Worm (Caenorhabditis elegans) whole organism, late embryonic: ENCODE results near the gene sec-24.2.

Source experiments
- K02D7.2 ChIP-seq: sonication (generic microtip); optimal IDR thresholded peaks from 2 replicates; lab custom pipeline; 2017; ENCODE audit warnings: mild to moderate bottlenecking, missing genetic modification characterization, missing compliant biosample characterization
- ceh-24 ChIP-seq: sonication (generic microtip); optimal IDR thresholded peaks from 2 replicates; lab custom pipeline; 2016; ENCODE audit warnings: mild to moderate bottlenecking, missing genetic modification characterization, missing compliant biosample characterization
- ceh-31 ChIP-seq: sonication (generic microtip); optimal IDR thresholded peaks from 2 replicates; lab custom pipeline; 2016; ENCODE audit warnings: missing genetic modification characterization, missing compliant biosample characterization
- elt-2 ChIP-seq: sonication (generic microtip); optimal IDR thresholded peaks from 2 replicates; lab custom pipeline; 2016; ENCODE audit warnings: missing genetic modification reagents, missing genetic modification characterization, missing compliant biosample characterization
- fkh-10 ChIP-seq: fragments of 150-350 bp; optimal IDR thresholded peaks from 2 replicates; lab custom pipeline; 2014; ENCODE audit warnings: missing biosample characterization, missing genetic modification reagents, missing genetic modification characterization
- hlh-30 ChIP-seq: sonication (generic microtip); optimal IDR thresholded peaks from 2 replicates; lab custom pipeline; 2017; ENCODE audit warnings: antibody characterized with exemption, missing genetic modification characterization, missing compliant biosample characterization; ENCODE audit not compliant: insufficient read depth
- nhr-11 ChIP-seq: fragments of 150-350 bp; optimal IDR thresholded peaks from 2 replicates; lab custom pipeline; 2014; ENCODE audit warnings: missing biosample characterization, missing genetic modification characterization
- pag-3 ChIP-seq: sonication (generic microtip); optimal IDR thresholded peaks from 2 replicates; lab custom pipeline; 2016; ENCODE audit warnings: missing compliant biosample characterization, missing genetic modification characterization, borderline replicate concordance
- pha-2 ChIP-seq: sonication (generic microtip); optimal IDR thresholded peaks from 2 replicates; lab custom pipeline; 2017; ENCODE audit warnings: mild to moderate bottlenecking, missing genetic modification characterization, missing compliant biosample characterization
- pha-4 ChIP-seq: fragments of 150-350 bp; optimal IDR thresholded peaks from 2 replicates; lab custom pipeline; 2018; ENCODE audit warnings: missing biosample characterization, missing genetic modification reagents, missing genetic modification characterization
- syd-9 ChIP-seq: sonication (generic microtip); optimal IDR thresholded peaks from 2 replicates; lab custom pipeline; 2016; ENCODE audit warnings: mild to moderate bottlenecking, missing genetic modification characterization, moderate library complexity, missing compliant biosample characterization
- ttx-3 ChIP-seq: sonication (generic microtip); optimal IDR thresholded peaks from 2 replicates; lab custom pipeline; 2016; ENCODE audit warnings: missing genetic modification reagents, missing genetic modification characterization, missing compliant biosample characterization

ce11 chrIV:12336893-12337627 is 23.5 kb downstream of the sec-24.2 start, which contains the start of the genes F19B6.10 and wht-5:
- TF ChIP-seq pha-4 (tag; lab: Kevin White, UChicago): no peak
- no peak for TF ChIP-seq fkh-10 (GFP tag; lab: Kevin White, UChicago)
- no peak for TF ChIP-seq hlh-30 (tag; lab: Kevin White, UChicago)
- TF ChIP-seq K02D7.2: no peak
- no peak for TF ChIP-seq elt-2 (tag; lab: Kevin White, UChicago)
- TF ChIP-seq ttx-3: no peak
- no peak for TF ChIP-seq syd-9 (tag; lab: Kevin White, UChicago)
- no peak for TF ChIP-seq nhr-11 (tag; lab: Kevin White, UChicago)
- TF ChIP-seq ceh-24 (tag; lab: Kevin White, UChicago): no peak
- TF ChIP-seq pha-2 (tag; lab: Kevin White, UChicago): no peak
- TF ChIP-seq ceh-31 (tag; lab: Kevin White, UChicago): no peak
- TF ChIP-seq pag-3 (tag; lab: Kevin White, UChicago): no peak
